Worm (Caenorhabditis elegans): ENCODE results near the gene W05H9.2.

The W05H9.2 gene

ce11 chrX:6266739-6267138, at the start of gene W05H9.2:
Gene W05H9.2 (plus strand): TSS chrX:6267039.
- TF ChIP-seq tbx-2 (tag; optimal IDR thresholded peaks at IDR 0.05) (no peak), unc-62 (GFP tag; optimal IDR thresholded peaks at IDR 0.05) (no peak), ztf-4 (tag; optimal IDR thresholded peaks at IDR 0.05) (no peak), nhr-28 (tag; optimal IDR thresholded peaks at IDR 0.05) (no peak), nhr-77 (tag; optimal IDR thresholded peaks at IDR 0.05) (no peak), elt-3 (tag; optimal IDR thresholded peaks at IDR 0.05) (no peak), ceh-9 (tag; optimal IDR thresholded peaks at IDR 0.05) (no peak), egl-27 (tag; optimal IDR thresholded peaks at IDR 0.05) (no peak), nhr-67 (tag; optimal IDR thresholded peaks at IDR 0.05) (no peak), lsy-12 (tag; optimal IDR thresholded peaks at IDR 0.05) (no peak)

- TF ChIP-seq fkh-2 (tag; optimal IDR thresholded peaks at IDR 0.05) (no peak), aly-2 (tag; optimal IDR thresholded peaks at IDR 0.05) (no peak), snpc-4 (tag; optimal IDR thresholded peaks at IDR 0.05) (no peak), nhr-67 (tag; optimal IDR thresholded peaks at IDR 0.05) (no peak), lin-15B (tag; optimal IDR thresholded peaks at IDR 0.05) (no peak), nhr-77 (tag; optimal IDR thresholded peaks at IDR 0.05) (no peak), ceh-9 (tag; optimal IDR thresholded peaks at IDR 0.05) (no peak), sea-2 (GFP tag; optimal IDR thresholded peaks at IDR 0.05) (no peak), nhr-237 (tag; optimal IDR thresholded peaks at IDR 0.05) (no peak), egl-27 (tag; optimal IDR thresholded peaks at IDR 0.05) (peak; percentile 33), R02D3.7 (tag; optimal IDR thresholded peaks at IDR 0.05) (peak; percentile 12), nhr-12 (tag; optimal IDR thresholded peaks at IDR 0.05) (no peak), nhr-25 (tag; optimal IDR thresholded peaks at IDR 0.05) (peak; percentile 53), ceh-16 (tag; optimal IDR thresholded peaks at IDR 0.05) (no peak), jun-1 (tag; optimal IDR thresholded peaks at IDR 0.05) (peak; percentile 53), unc-62 (GFP tag; optimal IDR thresholded peaks at IDR 0.05) (no peak), ztf-4 (tag; optimal IDR thresholded peaks at IDR 0.05) (no peak), lsy-12 (tag; optimal IDR thresholded peaks at IDR 0.05) (no peak), lin-39 (tag; optimal IDR thresholded peaks at IDR 0.05) (peak; percentile 57), daf-12 (tag; optimal IDR thresholded peaks at IDR 0.05) (no peak), elt-3 (tag; optimal IDR thresholded peaks at IDR 0.05) (no peak), tbx-2 (tag; optimal IDR thresholded peaks at IDR 0.05) (peak; percentile 7), fos-1 (tag; optimal IDR thresholded peaks at IDR 0.05) (no peak), nhr-76 (tag; optimal IDR thresholded peaks at IDR 0.05) (no peak), mdl-1 (tag; optimal IDR thresholded peaks at IDR 0.05) (no peak), nhr-23 (tag; optimal IDR thresholded peaks at IDR 0.05) (no peak), nfya-1 (tag; optimal IDR thresholded peaks at IDR 0.05; ENCODE audit: insufficient read depth) (peak; percentile 39), elt-1 (tag; optimal IDR thresholded peaks at IDR 0.05) (no peak), ZK546.5 (tag; optimal IDR thresholded peaks at IDR 0.05) (no peak), nhr-11 (tag; optimal IDR thresholded peaks at IDR 0.05) (no peak), nhr-43 (tag; optimal IDR thresholded peaks at IDR 0.05; ENCODE audit: poor library complexity, severe bottlenecking) (peak; percentile 34), skn-1 (tag; optimal IDR thresholded peaks at IDR 0.05) (peak; percentile 15), mml-1 (tag; optimal IDR thresholded peaks at IDR 0.05) (no peak), eor-1 (tag; optimal IDR thresholded peaks at IDR 0.05) (no peak), fkh-10 (GFP tag; optimal IDR thresholded peaks at IDR 0.05) (no peak), egl-5 (tag; optimal IDR thresholded peaks at IDR 0.05) (peak; percentile 38), hmg-11 (tag; optimal IDR thresholded peaks at IDR 0.05) (peak; percentile 52), ama-1 (optimal IDR thresholded peaks at IDR 0.05) (no peak), pha-4 (tag; optimal IDR thresholded peaks at IDR 0.05) (peak; percentile 50), zag-1 (tag; optimal IDR thresholded peaks at IDR 0.05) (no peak), elt-2 (tag; optimal IDR thresholded peaks at IDR 0.05) (peak; percentile 35), unc-39 (tag; optimal IDR thresholded peaks at IDR 0.05) (no peak), ceh-82 (tag; optimal IDR thresholded peaks at IDR 0.05) (no peak), pqm-1 (tag; optimal IDR thresholded peaks at IDR 0.05) (no peak), ztf-11 (tag; optimal IDR thresholded peaks at IDR 0.05) (no peak), ceh-28 (tag; optimal IDR thresholded peaks at IDR 0.05) (no peak), nhr-28 (tag; optimal IDR thresholded peaks at IDR 0.05) (no peak)
Measured at ce11 chrX:6219892-6220291, 46.9 kb upstream of the W05H9.2 start.

All from whole organism, L3 larva.